Worm (Caenorhabditis elegans) whole organism, L1 larva: ENCODE data around the gene str-198.

ENCODE experiments used
- C04F5.9 ChIP-seq: sonication (generic microtip); optimal IDR thresholded peaks from 2 replicates; lab custom pipeline; 2016; ENCODE audit warnings: missing genetic modification characterization, missing compliant biosample characterization
- C34B4.2 ChIP-seq: sonication (generic microtip); optimal IDR thresholded peaks from 2 replicates; lab custom pipeline; 2017; ENCODE audit warnings: mild to moderate bottlenecking, missing genetic modification characterization, missing compliant biosample characterization
- aly-2 ChIP-seq: fragments of 150-350 bp; optimal IDR thresholded peaks from 2 replicates; lab custom pipeline; 2014; ENCODE audit warnings: missing biosample characterization, missing genetic modification characterization
- ceh-63 ChIP-seq: fragments of 200-800 bp; sonication (Bioruptor generic); optimal IDR thresholded peaks from 2 replicates; lab custom pipeline; 2018; ENCODE audit warnings: mild to moderate bottlenecking, missing genetic modification characterization, missing compliant biosample characterization
- ceh-8 ChIP-seq: fragments of 200-800 bp; sonication (Bioruptor generic); optimal IDR thresholded peaks from 2 replicates; lab custom pipeline; 2018; ENCODE audit warnings: mild to moderate bottlenecking, missing genetic modification characterization, moderate library complexity, missing compliant biosample characterization
- ceh-88 ChIP-seq: fragments of 200-800 bp; sonication (Bioruptor generic); IDR thresholded peaks from 2 replicates; pipeline ENCODE4 v1.3.6; 2022; ENCODE audit warnings: missing genetic modification characterization, missing compliant biosample characterization
- ceh-90 ChIP-seq: sonication (generic microtip); optimal IDR thresholded peaks from 2 replicates; lab custom pipeline; 2016; ENCODE audit warnings: missing genetic modification characterization, missing compliant biosample characterization
- efl-1 ChIP-seq, 4 experiments: fragments of 150-350 bp; optimal IDR thresholded peaks in 3 of 4; peaks in 1 of 4; 1 replicate in 1 of 4; 2 replicates in 3 of 4; lab custom pipeline; 2014; ENCODE audit warnings: missing biosample characterization in 2 of 4, missing genetic modification characterization in 2 of 4, missing genetic modification reagents in 2 of 4
- egl-27 ChIP-seq, 2 experiments: fragments of 150-350 bp in 1 of 2; sonication (generic microtip); optimal IDR thresholded peaks; 3 replicates each; lab custom pipeline; 2017 to 2018; ENCODE audit warnings: missing biosample characterization in 2 of 2, missing genetic modification characterization in 2 of 2, missing genetic modification reagents in 2 of 2
- ets-5 ChIP-seq: fragments of 200-800 bp; sonication (Bioruptor generic); IDR thresholded peaks from 2 replicates; pipeline ENCODE4 v1.3.6; 2022; ENCODE audit warnings: missing genetic modification characterization, missing compliant biosample characterization
- fkh-10 ChIP-seq: sonication (generic microtip); optimal IDR thresholded peaks from 2 replicates; lab custom pipeline; 2017; ENCODE audit warnings: missing biosample characterization, missing genetic modification reagents, missing genetic modification characterization
- fkh-4 ChIP-seq: sonication (generic microtip); optimal IDR thresholded peaks from 2 replicates; lab custom pipeline; 2016; ENCODE audit warnings: missing compliant biosample characterization, missing genetic modification characterization, borderline replicate concordance
- grh-1 ChIP-seq: fragments of 200-800 bp; sonication (Bioruptor generic); IDR thresholded peaks from 2 replicates; pipeline ENCODE4 v1.3.6; 2022; ENCODE audit warnings: missing genetic modification reagents, missing genetic modification characterization, missing compliant biosample characterization
- hlh-17 ChIP-seq: fragments of 200-800 bp; sonication (Bioruptor generic); optimal IDR thresholded peaks from 2 replicates; lab custom pipeline; 2018; ENCODE audit warnings: missing genetic modification characterization, mild to moderate bottlenecking, missing compliant biosample characterization, moderate library complexity, borderline replicate concordance
- hlh-4 ChIP-seq: sonication (generic microtip); optimal IDR thresholded peaks from 2 replicates; lab custom pipeline; 2016; ENCODE audit warnings: mild to moderate bottlenecking, missing genetic modification characterization, missing compliant biosample characterization
- hpl-2 ChIP-seq: fragments of 150-350 bp; optimal IDR thresholded peaks from 2 replicates; lab custom pipeline; 2014; ENCODE audit warnings: missing biosample characterization, missing genetic modification reagents, missing genetic modification characterization
- irx-1 ChIP-seq: sonication (generic microtip); optimal IDR thresholded peaks from 2 replicates; lab custom pipeline; 2016; ENCODE audit warnings: missing genetic modification characterization, missing compliant biosample characterization
- isw-1 ChIP-seq: fragments of 200-800 bp; sonication (Bioruptor generic); IDR thresholded peaks from 2 replicates; pipeline ENCODE4 v1.3.6; 2022; ENCODE audit warnings: missing genetic modification characterization, missing compliant biosample characterization
- lin-14 ChIP-seq: fragments of 200-800 bp; sonication (Bioruptor generic); optimal IDR thresholded peaks from 2 replicates; lab custom pipeline; 2018; ENCODE audit warnings: mild to moderate bottlenecking, missing genetic modification characterization, moderate library complexity, missing compliant biosample characterization
- lin-15B ChIP-seq: fragments of 150-350 bp; sonication (generic microtip); optimal IDR thresholded peaks from 3 replicates; lab custom pipeline; 2014; ENCODE audit warnings: missing biosample characterization, missing genetic modification characterization
- lin-39 ChIP-seq: fragments of 150-350 bp; optimal IDR thresholded peaks from 2 replicates; lab custom pipeline; 2014; ENCODE audit warnings: missing biosample characterization, missing genetic modification reagents, missing genetic modification characterization
- mef-2 ChIP-seq: fragments of 150-350 bp; optimal IDR thresholded peaks from 2 replicates; lab custom pipeline; 2014; ENCODE audit warnings: missing biosample characterization, missing genetic modification characterization
- mep-1 ChIP-seq: fragments of 150-350 bp; optimal IDR thresholded peaks from 2 replicates; lab custom pipeline; 2014; ENCODE audit warnings: missing biosample characterization, missing genetic modification characterization
- nhr-12 ChIP-seq: sonication (generic microtip); optimal IDR thresholded peaks from 2 replicates; lab custom pipeline; 2017; ENCODE audit warnings: missing biosample characterization, missing genetic modification characterization
- nhr-28 ChIP-seq: fragments of 150-350 bp; optimal IDR thresholded peaks from 2 replicates; lab custom pipeline; 2014; ENCODE audit warnings: missing biosample characterization, missing genetic modification characterization
- nhr-47 ChIP-seq: sonication (generic microtip); optimal IDR thresholded peaks from 2 replicates; lab custom pipeline; 2016; ENCODE audit warnings: mild to moderate bottlenecking, missing genetic modification characterization, moderate library complexity, missing compliant biosample characterization
- nhr-71 ChIP-seq: sonication (generic microtip); optimal IDR thresholded peaks from 2 replicates; lab custom pipeline; 2016; ENCODE audit warnings: mild to moderate bottlenecking, missing genetic modification characterization, moderate library complexity, missing compliant biosample characterization
- nhr-77 ChIP-seq: fragments of 150-350 bp; optimal IDR thresholded peaks from 2 replicates; lab custom pipeline; 2014; ENCODE audit warnings: missing biosample characterization, missing genetic modification characterization
- nhr-84 ChIP-seq: sonication (generic microtip); optimal IDR thresholded peaks from 2 replicates; lab custom pipeline; 2017; ENCODE audit warnings: missing biosample characterization, missing genetic modification characterization
- nhr-90 ChIP-seq: sonication (generic microtip); optimal IDR thresholded peaks from 2 replicates; lab custom pipeline; 2016; ENCODE audit warnings: mild to moderate bottlenecking, missing genetic modification characterization, missing compliant biosample characterization; ENCODE audit not compliant: poor library complexity
- pax-3 ChIP-seq: fragments of 200-800 bp; sonication (Bioruptor generic); optimal IDR thresholded peaks from 2 replicates; lab custom pipeline; 2018; ENCODE audit warnings: mild to moderate bottlenecking, missing genetic modification characterization, moderate library complexity, missing compliant biosample characterization
- pqm-1 ChIP-seq: sonication (generic microtip); optimal IDR thresholded peaks from 3 replicates; lab custom pipeline; 2017; ENCODE audit warnings: missing biosample characterization, missing genetic modification characterization
- skn-1 ChIP-seq: fragments of 150-350 bp; optimal IDR thresholded peaks from 2 replicates; lab custom pipeline; 2014; ENCODE audit warnings: missing biosample characterization, missing genetic modification characterization
- swsn-7 ChIP-seq: sonication (generic microtip); optimal IDR thresholded peaks from 2 replicates; lab custom pipeline; 2016; ENCODE audit warnings: missing genetic modification characterization, missing compliant biosample characterization
- tbx-2 ChIP-seq: sonication (generic microtip); optimal IDR thresholded peaks from 2 replicates; lab custom pipeline; 2016; ENCODE audit warnings: missing genetic modification characterization, missing compliant biosample characterization
- tlp-1 ChIP-seq: fragments of 150-350 bp; optimal IDR thresholded peaks from 2 replicates; lab custom pipeline; 2014; ENCODE audit warnings: missing biosample characterization, missing genetic modification characterization
- unc-130 ChIP-seq: fragments of 150-350 bp; optimal IDR thresholded peaks from 2 replicates; lab custom pipeline; 2017; ENCODE audit warnings: missing biosample characterization, missing genetic modification characterization, inconsistent platforms
- unc-62 ChIP-seq: fragments of 150-350 bp; optimal IDR thresholded peaks from 2 replicates; lab custom pipeline; 2014; ENCODE audit warnings: missing biosample characterization, missing genetic modification reagents, missing genetic modification characterization
- unc-86 ChIP-seq: sonication (generic microtip); optimal IDR thresholded peaks from 2 replicates; lab custom pipeline; 2016; ENCODE audit warnings: missing genetic modification characterization, missing compliant biosample characterization
- unc-98 ChIP-seq: fragments of 200-800 bp; sonication (Bioruptor generic); IDR thresholded peaks from 2 replicates; pipeline ENCODE4 v1.3.6; 2022; ENCODE audit warnings: missing genetic modification characterization, missing compliant biosample characterization
- vab-15 ChIP-seq: sonication (generic microtip); optimal IDR thresholded peaks from 2 replicates; lab custom pipeline; 2017; ENCODE audit warnings: missing genotype, mild to moderate bottlenecking, missing genetic modification characterization, missing compliant biosample characterization
- zip-4 ChIP-seq: fragments of 200-800 bp; sonication (Bioruptor generic); optimal IDR thresholded peaks from 2 replicates; lab custom pipeline; 2018; ENCODE audit warnings: mild to moderate bottlenecking, missing genetic modification characterization, moderate library complexity, missing compliant biosample characterization
- ztf-11 ChIP-seq, 2 experiments: sonication (generic microtip); optimal IDR thresholded peaks; 2 replicates each; lab custom pipeline; 2016 to 2017; ENCODE audit warnings: missing genetic modification characterization in 2 of 2, missing biosample characterization in 1 of 2, missing compliant biosample characterization in 1 of 2
- ztf-4 ChIP-seq: fragments of 150-350 bp; optimal IDR thresholded peaks from 2 replicates; lab custom pipeline; 2014; ENCODE audit warnings: missing biosample characterization, missing genetic modification characterization

Gene str-198

ce11 chrV:16055031-16055430, 7.4 kb downstream of the str-198 start, which contains the start of gene F14H3.4:
Gene F14H3.4 (minus strand): TSS chrV:16055072.
- no peak for TF ChIP-seq nhr-77 (tag; lab: Kevin White, UChicago)
- no peak for TF ChIP-seq lin-14 (GFP tag; lab: Kevin White, UChicago)
- TF ChIP-seq nhr-71 (tag; lab: Kevin White, UChicago) = no peak
- TF ChIP-seq C34B4.2 (tag; lab: Kevin White, UChicago) = no peak
- TF ChIP-seq C04F5.9 (tag; lab: Kevin White, UChicago) = no peak
- no peak for TF ChIP-seq pqm-1 (tag; lab: Kevin White, UChicago)
- TF ChIP-seq nhr-90 (tag; lab: Kevin White, UChicago) = no peak
- no peak for TF ChIP-seq zip-4 (GFP tag; lab: Kevin White, UChicago)
- TF ChIP-seq lin-39 (tag; lab: Kevin White, UChicago) = no peak
- TF ChIP-seq irx-1 = no peak
- no peak for TF ChIP-seq ceh-8
- TF ChIP-seq nhr-84 = no peak
- no peak for TF ChIP-seq unc-86 (tag; lab: Kevin White, UChicago)
- TF ChIP-seq ceh-63 = no peak
- TF ChIP-seq ztf-11 (tag; optimal IDR thresholded peaks at IDR 0.05; lab: Kevin White, UChicago) = no peak
- TF ChIP-seq tbx-2 (tag; lab: Kevin White, UChicago) = no peak
- TF ChIP-seq unc-130 (tag; lab: Kevin White, UChicago) = no peak

ce11 chrV:16057010-16057463, 9.4 kb downstream of the str-198 start, which contains the start of gene F14H3.5:
Gene F14H3.5 (minus strand): TSS chrV:16057060.
- TF ChIP-seq nhr-77 (tag; lab: Kevin White, UChicago) = no peak
- no peak for TF ChIP-seq nhr-28
- TF ChIP-seq efl-1 (optimal IDR thresholded peaks at IDR 0.05; lab: Kevin White, UChicago) = no peak
- peak in 1 of 2 experiments; percentile 12 for TF ChIP-seq efl-1 (GFP tag; optimal IDR thresholded peaks at IDR 0.05 in 1 of 2; lab: Kevin White, UChicago)
- TF ChIP-seq, all 84 proteins: peak for 1

ce11 chrV:16058872-16059271, 11.3 kb downstream of the str-198 start, which contains the start of gene F14H3.6:
Gene F14H3.6 (minus strand): TSS chrV:16058893.
- TF ChIP-seq fkh-10 (GFP tag; lab: Kevin White, UChicago) (no peak), ets-5 (GFP tag; lab: Robert Waterston, UW) (no peak), nhr-47 (tag; lab: Kevin White, UChicago) (no peak), fkh-4 (tag; lab: Kevin White, UChicago) (no peak), swsn-7 (no peak), nhr-77 (tag; lab: Kevin White, UChicago) (no peak), C04F5.9 (tag; lab: Kevin White, UChicago) (no peak), egl-27 (tag; optimal IDR thresholded peaks at IDR 0.05; lab: Kevin White, UChicago) (no peak), pax-3 (no peak), lin-14 (GFP tag; lab: Kevin White, UChicago) (no peak), isw-1 (no peak), ceh-88 (GFP tag; lab: Robert Waterston, UW) (no peak), nhr-84 (no peak), unc-62 (GFP tag; lab: Kevin White, UChicago) (no peak), C34B4.2 (tag; lab: Kevin White, UChicago) (no peak), hlh-17 (GFP tag; lab: Kevin White, UChicago) (no peak), hlh-4 (no peak), hpl-2 (GFP tag; lab: Kevin White, UChicago) (no peak), ztf-4 (tag; lab: Kevin White, UChicago) (no peak), vab-15 (tag; lab: Kevin White, UChicago) (no peak)

ce11 chrV:16060135-16060534, 12.5 kb downstream of the str-198 start, which contains the start of gene F14H3.15:
Gene F14H3.15 (minus strand): TSS chrV:16060235.
- TF ChIP-seq nhr-90 (tag; lab: Kevin White, UChicago) (no peak), grh-1 (GFP tag; lab: Robert Waterston, UW) (no peak), unc-98 (no peak), lin-15B (tag; lab: Kevin White, UChicago) (no peak), tlp-1 (tag; lab: Kevin White, UChicago) (no peak), fkh-10 (GFP tag; lab: Kevin White, UChicago) (no peak), skn-1 (tag; lab: Kevin White, UChicago) (no peak), aly-2 (no peak), mep-1 (tag; lab: Kevin White, UChicago) (no peak), ceh-90 (tag; lab: Kevin White, UChicago) (no peak), mef-2 (tag; lab: Kevin White, UChicago) (no peak), nhr-84 (no peak), nhr-12 (tag; lab: Kevin White, UChicago) (no peak)
